Fruit fly (Drosophila melanogaster) whole organism, adult: ENCODE results near the gene Sema5c.

Experiments
- CG14711 ChIP-seq: fragments of 200-800 bp; sonication (Bioruptor generic); optimal IDR thresholded peaks from 2 replicates; lab custom pipeline; 2018; ENCODE audit warnings: missing biosample characterization, mild to moderate bottlenecking, missing genetic modification characterization, moderate library complexity
- CG33017 ChIP-seq: fragments of 200-800 bp; sonication (Bioruptor generic); optimal IDR thresholded peaks from 2 replicates; lab custom pipeline; 2018; ENCODE audit warnings: missing biosample characterization, mild to moderate bottlenecking, missing genetic modification characterization, moderate library complexity
- Crg-1 ChIP-seq: fragments of 200-800 bp; sonication (Bioruptor generic); optimal IDR thresholded peaks from 2 replicates; lab custom pipeline; 2016; ENCODE audit warnings: missing biosample characterization, missing genetic modification characterization
- cic ChIP-seq: fragments of 200-800 bp; sonication (Bioruptor generic); optimal IDR thresholded peaks from 2 replicates; lab custom pipeline; 2017; ENCODE audit warnings: missing biosample characterization, mild to moderate bottlenecking, missing genetic modification characterization, moderate library complexity
- cnc ChIP-seq, 2 experiments: fragments of >200 bp; optimal IDR thresholded peaks; 2 replicates each; lab custom pipeline; 2017
- kay ChIP-seq: fragments of 200-800 bp; sonication (Bioruptor generic); peaks from one replicate; lab custom pipeline; 2016; ENCODE audit warnings: missing biosample characterization, missing genetic modification characterization, borderline replicate concordance
- pad ChIP-seq: fragments of 200-800 bp; sonication (Bioruptor generic); optimal IDR thresholded peaks from 3 replicates; lab custom pipeline; 2017; ENCODE audit warnings: missing biosample characterization, missing genetic modification characterization, mild to moderate bottlenecking, moderate library complexity, missing genetic modification reagents

DNA sequence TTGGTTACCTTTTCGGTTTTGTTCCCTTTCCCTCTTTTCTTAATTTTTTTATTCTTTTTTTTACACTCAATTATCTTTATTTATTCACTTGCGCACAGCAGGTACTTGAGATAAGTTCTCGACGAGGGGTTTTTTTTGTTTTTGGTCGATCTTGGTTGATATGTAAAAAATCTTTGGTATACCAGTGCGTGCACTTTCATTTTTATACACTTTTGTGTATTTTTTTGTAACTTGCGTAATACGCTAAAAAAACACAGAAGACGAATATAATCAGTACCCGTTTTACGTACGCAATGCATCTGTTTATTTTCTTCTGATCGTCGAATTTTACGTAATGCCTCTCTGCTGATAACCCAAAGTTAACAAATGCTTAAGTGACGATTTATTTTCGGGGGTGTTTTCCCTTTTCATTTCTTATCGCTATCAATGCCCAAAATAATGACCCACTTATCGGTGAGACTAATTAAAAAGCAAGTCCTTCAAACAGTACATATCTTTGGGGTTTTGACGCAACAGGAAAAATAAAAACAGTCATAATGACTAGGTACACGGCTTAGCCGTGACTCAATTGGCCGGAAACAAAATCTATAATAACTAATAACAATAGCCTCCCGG lies 2.2 kb downstream of the Sema5c start:
- no peak for TF ChIP-seq Crg-1 (GFP tag; lab: Kevin White, UChicago)
- no peak for TF ChIP-seq cic (GFP tag; lab: Kevin White, UChicago)
- TF ChIP-seq CG33017 (tag; lab: Kevin White, UChicago): no peak
- TF ChIP-seq CG14711 (tag; lab: Kevin White, UChicago): no peak
- TF ChIP-seq pad (GFP tag; lab: Kevin White, UChicago): no peak
- no peak for TF ChIP-seq kay (GFP tag; lab: Kevin White, UChicago)
- TF ChIP-seq cnc (optimal IDR thresholded peaks at IDR 0.05; lab: Kevin White, UChicago): no peak
